Worm (Caenorhabditis elegans) whole organism, midembryonic: ENCODE measurements around the gene frpr-21.

ENCODE experiments used
- flt-1 ChIP-seq: fragments of 200-800 bp; sonication (Bioruptor generic); IDR thresholded peaks from 2 replicates; pipeline ENCODE4 v1.3.6; 2022; ENCODE audit warnings: missing genetic modification characterization, missing compliant biosample characterization
- ztf-23 ChIP-seq: fragments of 200-800 bp; sonication (Bioruptor generic); IDR thresholded peaks from 2 replicates; pipeline ENCODE4 v1.3.6; 2022; ENCODE audit warnings: missing genetic modification reagents, missing genetic modification characterization, missing compliant biosample characterization
- ztf-29 ChIP-seq: fragments of 200-800 bp; sonication (Bioruptor generic); IDR thresholded peaks from 2 replicates; pipeline ENCODE4 v1.3.6; 2022; ENCODE audit warnings: missing genetic modification reagents, missing genetic modification characterization, missing compliant biosample characterization

DNA sequence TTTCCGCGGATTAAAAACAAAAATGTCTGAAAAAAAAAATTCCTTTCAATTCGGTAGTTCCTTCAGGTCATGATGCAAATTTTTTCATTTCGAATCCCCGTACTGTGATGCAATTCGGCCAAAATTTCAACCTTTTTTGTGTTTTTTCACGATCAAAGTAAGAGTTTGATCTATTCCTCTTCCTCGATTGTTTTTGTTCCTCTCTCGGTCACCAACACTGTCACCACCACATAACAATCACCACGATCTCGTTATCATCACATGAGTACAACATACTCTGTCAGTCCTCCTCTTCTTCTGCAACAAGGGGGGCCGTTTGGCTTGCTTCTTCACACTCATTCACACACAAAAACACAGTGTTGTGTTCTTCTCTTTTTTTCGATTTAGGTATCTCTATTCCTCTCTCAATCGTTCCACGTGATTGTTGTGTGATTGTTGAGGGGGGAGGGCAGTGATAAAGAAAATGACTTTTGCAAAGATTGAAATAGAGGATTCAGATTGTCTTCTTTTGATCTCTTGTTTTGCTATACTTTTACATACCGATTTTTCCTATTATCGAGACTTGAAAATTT, 31.5 kb downstream of the frpr-21 start:
- TF ChIP-seq ztf-29 (GFP tag; lab: Robert Waterston, UW) (no peak), ztf-23 (GFP tag; lab: Robert Waterston, UW) (no peak), flt-1 (no peak)
